Worm (Caenorhabditis elegans): ENCODE measurements around the gene srh-264.

The srh-264 gene

ce11 chrV:15399691-15400377, 14.1 kb upstream of the srh-264 start, which contains the start of the genes T06E6.15 and sri-7:
T06E6.15 (minus strand) TSS chrV:15399791.
sri-7 (plus strand) TSS chrV:15400327.
- TF ChIP-seq efl-1 (optimal IDR thresholded peaks at IDR 0.05), result no peak
- TF ChIP-seq efl-1 (GFP tag; optimal IDR thresholded peaks at IDR 0.05 in 1 of 2), result peak in 1 of 2 experiments; percentile 40
- peak; percentile 89 for TF ChIP-seq hlh-4 (tag; optimal IDR thresholded peaks at IDR 0.05)
- no peak for TF ChIP-seq alr-1 (tag; optimal IDR thresholded peaks at IDR 0.05; ENCODE audit: borderline replicate concordance)
- no peak for TF ChIP-seq unc-86 (tag; optimal IDR thresholded peaks at IDR 0.05)

ce11 chrV:15401856-15402314, 12.1 kb upstream of the srh-264 start, which contains the start of gene fbxa-135:
fbxa-135 (plus strand) TSS chrV:15402264.
- no peak for TF ChIP-seq nhr-85 (tag)
- TF ChIP-seq lsy-2 (tag; optimal IDR thresholded peaks at IDR 0.05), result no peak
- no peak for TF ChIP-seq efl-1 (optimal IDR thresholded peaks at IDR 0.05)
- no peak for TF ChIP-seq efl-1 (GFP tag; optimal IDR thresholded peaks at IDR 0.05 in 1 of 2)
- TF ChIP-seq elt-2 (tag; optimal IDR thresholded peaks at IDR 0.05), result peak; percentile 3

ce11 chrV:15404859-15405258, 9.1 kb upstream of the srh-264 start, which contains the start of gene srh-258:
srh-258 (plus strand) TSS chrV:15405159.
- no peak for TF ChIP-seq grh-1 (GFP tag; IDR thresholded peaks at IDR 0.05)
- TF ChIP-seq mab-9 (GFP tag; IDR thresholded peaks at IDR 0.05), result no peak
- TF ChIP-seq efl-3 (GFP tag; optimal IDR thresholded peaks at IDR 0.05), result no peak
- TF ChIP-seq unc-98 (GFP tag; IDR thresholded peaks at IDR 0.05), result no peak

DNA sequence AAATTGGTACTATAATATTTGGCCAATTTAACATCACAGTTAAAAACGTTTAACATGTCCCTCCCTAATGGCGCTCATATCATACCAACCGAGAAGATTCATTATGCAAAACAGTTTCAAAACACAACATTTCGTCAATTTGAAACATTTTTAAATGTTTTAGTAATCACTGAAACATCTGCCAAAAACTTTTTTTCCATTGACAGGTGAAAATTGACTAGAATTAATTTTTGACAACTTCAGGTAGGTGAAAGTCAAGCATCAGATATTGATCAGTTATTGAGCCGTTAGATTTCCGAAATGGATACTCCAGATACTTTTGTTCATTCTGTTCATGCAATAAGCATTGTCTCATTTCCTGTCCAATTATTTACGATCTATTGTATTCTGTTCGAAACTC, 7.0 kb upstream of the srh-264 start, which contains the start of gene srh-257:
TSS of gene srh-257 (plus strand) at position 301 of the 400 bp plus-strand sequence.
- no peak for TF ChIP-seq efl-1 (optimal IDR thresholded peaks at IDR 0.05)
- no peak for TF ChIP-seq efl-1 (GFP tag; optimal IDR thresholded peaks at IDR 0.05 in 1 of 2)
- TF ChIP-seq nhr-85 (tag), result no peak
- TF ChIP-seq dpl-1 (GFP tag; optimal IDR thresholded peaks at IDR 0.05), result no peak
- TF ChIP-seq mdl-1 (tag; optimal IDR thresholded peaks at IDR 0.05), result no peak
- no peak for TF ChIP-seq F16B12.6 (tag; optimal IDR thresholded peaks at IDR 0.05)
- TF ChIP-seq efl-3 (GFP tag; optimal IDR thresholded peaks at IDR 0.05), result no peak
- TF ChIP-seq hlh-17 (GFP tag; optimal IDR thresholded peaks at IDR 0.05; ENCODE audit: borderline replicate concordance), result no peak
- TF ChIP-seq Y116A8C.19 (tag; optimal IDR thresholded peaks at IDR 0.05; ENCODE audit: borderline replicate concordance), result no peak
- TF ChIP-seq hpl-2 (GFP tag; optimal IDR thresholded peaks at IDR 0.05), result no peak
- TF ChIP-seq ceh-90 (tag; optimal IDR thresholded peaks at IDR 0.05), result no peak
- TF ChIP-seq C04F5.9 (tag; optimal IDR thresholded peaks at IDR 0.05), result no peak
- no peak for TF ChIP-seq lsy-2 (tag; optimal IDR thresholded peaks at IDR 0.05)
- no peak for TF ChIP-seq C16A3.4 (tag; optimal IDR thresholded peaks at IDR 0.05)
- no peak for TF ChIP-seq nhr-47 (tag; optimal IDR thresholded peaks at IDR 0.05)
- TF ChIP-seq snpc-4 (tag; optimal IDR thresholded peaks at IDR 0.05), result no peak
- no peak for TF ChIP-seq nhr-77 (tag; optimal IDR thresholded peaks at IDR 0.05)
- no peak for TF ChIP-seq mab-9 (GFP tag; IDR thresholded peaks at IDR 0.05)
- no peak for TF ChIP-seq ets-5 (GFP tag; IDR thresholded peaks at IDR 0.05)

- TF ChIP-seq C04F5.9 (tag; optimal IDR thresholded peaks at IDR 0.05) (no peak), blmp-1 (tag; optimal IDR thresholded peaks at IDR 0.05) (no peak), sox-4 (tag; optimal IDR thresholded peaks at IDR 0.05) (no peak), nhr-84 (tag; optimal IDR thresholded peaks at IDR 0.05) (no peak), egl-27 (tag; optimal IDR thresholded peaks at IDR 0.05) (no peak), lin-39 (tag; optimal IDR thresholded peaks at IDR 0.05) (no peak), egl-13 (tag; optimal IDR thresholded peaks at IDR 0.05) (no peak), lin-35 (GFP tag; optimal IDR thresholded peaks at IDR 0.05) (no peak), ceh-63 (GFP tag; optimal IDR thresholded peaks at IDR 0.05) (no peak), jun-1 (tag; optimal IDR thresholded peaks at IDR 0.05) (no peak), nhr-237 (tag; optimal IDR thresholded peaks at IDR 0.05) (no peak), pqm-1 (tag; optimal IDR thresholded peaks at IDR 0.05) (no peak), nhr-85 (tag) (no peak), unc-62 (GFP tag; optimal IDR thresholded peaks at IDR 0.05) (no peak), sptf-1 (tag; optimal IDR thresholded peaks at IDR 0.05) (no peak), unc-86 (tag; optimal IDR thresholded peaks at IDR 0.05) (no peak)
These were observed 1.3 kb upstream of the srh-264 start, which contains the start of gene srbc-63 for ce11 chrV:15412625-15413024. srbc-63 (minus strand) TSS chrV:15412725.

Data from whole organism, L1 larva.